Worm (Caenorhabditis elegans): Measurements from ENCODE around the gene Y69A2AL.2.

- no peak for TF ChIP-seq F13C5.2 (tag; optimal IDR thresholded peaks at IDR 0.05)
- TF ChIP-seq ceh-36 (tag; optimal IDR thresholded peaks at IDR 0.05), result no peak
- no peak for TF ChIP-seq flt-1 (GFP tag; IDR thresholded peaks at IDR 0.05)
- TF ChIP-seq ama-1 (optimal IDR thresholded peaks at IDR 0.05), result no peak
- TF ChIP-seq ceh-13 (GFP tag; optimal IDR thresholded peaks at IDR 0.05), result no peak
- no peak for TF ChIP-seq hmbx-1 (tag; optimal IDR thresholded peaks at IDR 0.05)
- no peak for TF ChIP-seq tbx-37 (GFP tag; conservative IDR thresholded peaks at IDR 0.05)
- TF ChIP-seq aly-1 (tag; optimal IDR thresholded peaks at IDR 0.05), result no peak
- TF ChIP-seq pes-1 (GFP tag; IDR thresholded peaks at IDR 0.05), result no peak
- TF ChIP-seq sea-1 (GFP tag; conservative IDR thresholded peaks at IDR 0.05), result no peak
- TF ChIP-seq ets-7 (tag; optimal IDR thresholded peaks at IDR 0.05), result no peak
- no peak for TF ChIP-seq tbx-11 (GFP tag; IDR thresholded peaks at IDR 0.05)
- TF ChIP-seq hnd-1 (tag; optimal IDR thresholded peaks at IDR 0.05), result no peak
These were observed 48.2 kb downstream of the Y69A2AL.2 start for ce11 chrIV:2530285-2530684.
